Fruit fly (Drosophila melanogaster): Measurements from ENCODE around the gene CG2260.

CG2260 gene

dm6 chrX:8125224-8125649, 4.3 kb upstream of the CG2260 start (continued):
- TF ChIP-seq row (GFP tag; IDR thresholded peaks at IDR 0.05), result peak; percentile 39; the same call in 2 of the 3 replicates
- peak; percentile 45 for TF ChIP-seq oc (tag; optimal IDR thresholded peaks at IDR 0.05)
- peak; percentile 8 for TF ChIP-seq NfI (GFP tag; optimal IDR thresholded peaks at IDR 0.05)
- peak; percentile 41 for TF ChIP-seq unpg (GFP tag; optimal IDR thresholded peaks at IDR 0.05)
- TF ChIP-seq CG2199 (GFP tag; IDR thresholded peaks at IDR 0.05), result no peak
- no peak for TF ChIP-seq run (tag; optimal IDR thresholded peaks at IDR 0.05)
- TF ChIP-seq Meics (GFP tag; optimal IDR thresholded peaks at IDR 0.05), result peak; percentile 19
- no peak for TF ChIP-seq ab (GFP tag; optimal IDR thresholded peaks at IDR 0.05)
- peak; percentile 57 for TF ChIP-seq tap (tag; optimal IDR thresholded peaks at IDR 0.05)
- TF ChIP-seq fd96Cb (tag; optimal IDR thresholded peaks at IDR 0.05), result peak; percentile 53
- no peak for TF ChIP-seq CG4404 (GFP tag; IDR thresholded peaks at IDR 0.05)
- TF ChIP-seq CG13624 (GFP tag; optimal IDR thresholded peaks at IDR 0.05), result no peak
- TF ChIP-seq fu2 (GFP tag; optimal IDR thresholded peaks at IDR 0.05), result no peak
- TF ChIP-seq CG34422 (GFP tag; IDR thresholded peaks at IDR 0.05), result peak; percentile 18; the same call in 1 of the 3 replicates
- TF ChIP-seq seq (GFP tag; IDR thresholded peaks at IDR 0.05), result no peak
- no peak for TF ChIP-seq Lpt (GFP tag; optimal IDR thresholded peaks at IDR 0.05)
- peak; percentile 10 for TF ChIP-seq CG1233 (GFP tag; optimal IDR thresholded peaks at IDR 0.05)
- no peak for TF ChIP-seq insv (GFP tag; optimal IDR thresholded peaks at IDR 0.05)
- TF ChIP-seq NC2β (GFP tag; optimal IDR thresholded peaks at IDR 0.05), result no peak
- TF ChIP-seq z (GFP tag; IDR thresholded peaks at IDR 0.05), result no peak
- peak; percentile 64 for TF ChIP-seq CG9437 (GFP tag; optimal IDR thresholded peaks at IDR 0.05)
- no peak for TF ChIP-seq CG31224 (GFP tag; IDR thresholded peaks at IDR 0.05)
- TF ChIP-seq odd (GFP tag; optimal IDR thresholded peaks at IDR 0.05), result peak; percentile 33
- no peak for TF ChIP-seq CG11696 (GFP tag; IDR thresholded peaks at IDR 0.05)
- TF ChIP-seq Sin3A (optimal IDR thresholded peaks at IDR 0.05), result no peak
- no peak for TF ChIP-seq Hsf (GFP tag; optimal IDR thresholded peaks at IDR 0.05)
- no peak for TF ChIP-seq tio (GFP tag; optimal IDR thresholded peaks at IDR 0.05)
- TF ChIP-seq lola (GFP tag; optimal IDR thresholded peaks at IDR 0.05), result peak in 1 of 3 experiments; percentile 60
- TF ChIP-seq CG10654 (GFP tag; optimal IDR thresholded peaks at IDR 0.05), result peak; percentile 33
- TF ChIP-seq CG6791 (GFP tag; IDR thresholded peaks at IDR 0.05; ENCODE audit: partially characterized antibody), result no peak
- TF ChIP-seq pfk (GFP tag; optimal IDR thresholded peaks at IDR 0.05), result no peak
- peak; percentile 56; the same call in 1 of the 2 replicates for TF ChIP-seq ttk (GFP tag; IDR thresholded peaks at IDR 0.05)
- no peak for TF ChIP-seq gt (GFP tag; IDR thresholded peaks at IDR 0.05)
- no peak for TF ChIP-seq CG9932 (GFP tag; IDR thresholded peaks at IDR 0.05)
- TF ChIP-seq CG7839 (tag; optimal IDR thresholded peaks at IDR 0.05), result peak; percentile 62
- no peak for TF ChIP-seq Hmx (GFP tag; optimal IDR thresholded peaks at IDR 0.05)
- peak; percentile 38 for TF ChIP-seq CG6654 (GFP tag; optimal IDR thresholded peaks at IDR 0.05)
- TF ChIP-seq CG8478 (optimal IDR thresholded peaks at IDR 0.05), result no peak
- TF ChIP-seq CG7372 (GFP tag; IDR thresholded peaks at IDR 0.05), result no peak; the same call in 1 of the 2 replicates
- TF ChIP-seq Camta (GFP tag; optimal IDR thresholded peaks at IDR 0.05), result no peak
- TF ChIP-seq CG16815 (GFP tag; optimal IDR thresholded peaks at IDR 0.05), result peak; percentile 4
- peak; percentile 15 for TF ChIP-seq Nf-YB (GFP tag; optimal IDR thresholded peaks at IDR 0.05)
- TF ChIP-seq Spps (tag; optimal IDR thresholded peaks at IDR 0.05), result no peak
- no peak for TF ChIP-seq CG10321 (GFP tag; IDR thresholded peaks at IDR 0.05)
- no peak for TF ChIP-seq cas (GFP tag; IDR thresholded peaks at IDR 0.05)
- peak; percentile 4 for TF ChIP-seq cwo (GFP tag; optimal IDR thresholded peaks at IDR 0.05)
- no peak; the same call in 1 of the 2 replicates for TF ChIP-seq CG14441 (GFP tag; IDR thresholded peaks at IDR 0.05)
- TF ChIP-seq stc (GFP tag; IDR thresholded peaks at IDR 0.05), result peak; percentile 54; the same call in 1 of the 2 replicates
- no peak for TF ChIP-seq Taf1 (GFP tag; IDR thresholded peaks at IDR 0.05)
- TF ChIP-seq Optix (GFP tag; IDR thresholded peaks at IDR 0.05), result 0 out of 3 replicates have a peak, but pooled peaks have one; percentile 41
- no peak for TF ChIP-seq br (optimal IDR thresholded peaks at IDR 0.05)
- TF ChIP-seq psq (GFP tag; optimal IDR thresholded peaks at IDR 0.05), result no peak
- TF ChIP-seq CG3163 (GFP tag; optimal IDR thresholded peaks at IDR 0.05), result no peak

Measured in whole organism, embryonic.